Fruit fly (Drosophila melanogaster): ENCODE data around the gene CG12204.

Gene CG12204

dm6 chrX:19495611-19496583 lies 1.7 kb upstream of the CG12204 start (continued):
- TF ChIP-seq H2.0 (GFP tag; IDR thresholded peaks at IDR 0.05), result peak; percentile 36
- TF ChIP-seq CG6683 (GFP tag; optimal IDR thresholded peaks at IDR 0.05), result peak; percentile 35
- TF ChIP-seq CG11504 (tag; optimal IDR thresholded peaks at IDR 0.05), result peak; percentile 72
- no peak for TF ChIP-seq CG18764 (GFP tag; optimal IDR thresholded peaks at IDR 0.05)
- TF ChIP-seq Sin3A (optimal IDR thresholded peaks at IDR 0.05), result no peak
- no peak for TF ChIP-seq CG8359 (GFP tag; optimal IDR thresholded peaks at IDR 0.05; ENCODE audit: borderline replicate concordance)
- no peak for TF ChIP-seq Awh (GFP tag; IDR thresholded peaks at IDR 0.05)
- TF ChIP-seq Sox100B (GFP tag; optimal IDR thresholded peaks at IDR 0.05), result no peak
- TF ChIP-seq sima (GFP tag; optimal IDR thresholded peaks at IDR 0.05), result no peak
- TF ChIP-seq Drgx (GFP tag; IDR thresholded peaks at IDR 0.05), result peak; percentile 79
- no peak for TF ChIP-seq amos (GFP tag; IDR thresholded peaks at IDR 0.05; ENCODE audit: partially characterized antibody)
- TF ChIP-seq Ada2b (GFP tag; IDR thresholded peaks at IDR 0.05), result peak; percentile 57; the same call in 1 of the 2 replicates
- TF ChIP-seq al (GFP tag; IDR thresholded peaks at IDR 0.05), result peak; percentile 61; the same call in 1 of the 2 replicates
- TF ChIP-seq CG12769 (tag; optimal IDR thresholded peaks at IDR 0.05), result peak; percentile 71
- peak; percentile 19 for TF ChIP-seq en (GFP tag; optimal IDR thresholded peaks at IDR 0.05)
- TF ChIP-seq CG1647 (GFP tag; optimal IDR thresholded peaks at IDR 0.05), result no peak
- peak; percentile 28 for TF ChIP-seq Fer2 (tag; optimal IDR thresholded peaks at IDR 0.05)
- TF ChIP-seq CG4707 (GFP tag; optimal IDR thresholded peaks at IDR 0.05), result no peak
- peak; percentile 41 for TF ChIP-seq scrt (GFP tag; optimal IDR thresholded peaks at IDR 0.05)
- no peak for TF ChIP-seq CG2199 (GFP tag; IDR thresholded peaks at IDR 0.05)
- TF ChIP-seq CG12071 (GFP tag; optimal IDR thresholded peaks at IDR 0.05), result peak; percentile 78
- no peak for TF ChIP-seq sens-2 (GFP tag; IDR thresholded peaks at IDR 0.05)
- peak; percentile 35 for TF ChIP-seq slp2 (GFP tag; optimal IDR thresholded peaks at IDR 0.05)
- TF ChIP-seq tgo (GFP tag; IDR thresholded peaks at IDR 0.05), result peak; percentile 53; the same call in 2 of the 3 replicates
- TF ChIP-seq grau (tag; optimal IDR thresholded peaks at IDR 0.05), result peak; percentile 74
- peak; percentile 51 for TF ChIP-seq gro (GFP tag; optimal IDR thresholded peaks at IDR 0.05)
- peak; percentile 63 for TF ChIP-seq CG7839 (tag; optimal IDR thresholded peaks at IDR 0.05)
- TF ChIP-seq CG30020 (tag; optimal IDR thresholded peaks at IDR 0.05), result no peak
- TF ChIP-seq zfh1 (GFP tag; IDR thresholded peaks at IDR 0.05), result peak; percentile 57; the same call in 2 of the 3 replicates
- no peak for TF ChIP-seq sr (GFP tag; IDR thresholded peaks at IDR 0.05)
- no peak for TF ChIP-seq prd (optimal IDR thresholded peaks at IDR 0.05)
- peak; percentile 60 for TF ChIP-seq prd (GFP tag; IDR thresholded peaks at IDR 0.05)
- TF ChIP-seq CG12391 (tag; optimal IDR thresholded peaks at IDR 0.05), result peak; percentile 22
- TF ChIP-seq tx (GFP tag; optimal IDR thresholded peaks at IDR 0.05), result peak; percentile 34
- TF ChIP-seq CG2875 (GFP tag; optimal IDR thresholded peaks at IDR 0.05), result no peak
- no peak for TF ChIP-seq psq (GFP tag; optimal IDR thresholded peaks at IDR 0.05)
- TF ChIP-seq Antp (GFP tag; optimal IDR thresholded peaks at IDR 0.05), result peak; percentile 73
- TF ChIP-seq Oaz (GFP tag; IDR thresholded peaks at IDR 0.05), result no peak; the same call in 1 of the 2 replicates
- 0 out of 2 replicates have a peak, but pooled peaks have one; percentile 6 for TF ChIP-seq CG5953 (GFP tag; IDR thresholded peaks at IDR 0.05)
- TF ChIP-seq CG12236 (GFP tag; optimal IDR thresholded peaks at IDR 0.05), result no peak
- TF ChIP-seq tin (GFP tag; optimal IDR thresholded peaks at IDR 0.05), result peak; percentile 40
- TF ChIP-seq Gug (GFP tag; IDR thresholded peaks at IDR 0.05), result peak; percentile 45; the same call in 2 of the 4 replicates
- peak; percentile 41 for TF ChIP-seq phol (tag; optimal IDR thresholded peaks at IDR 0.05)
- TF ChIP-seq CrebB (tag; optimal IDR thresholded peaks at IDR 0.05), result no peak
- TF ChIP-seq Ptx1 (GFP tag; IDR thresholded peaks at IDR 0.05), result peak; percentile 66
- TF ChIP-seq shn (GFP tag; optimal IDR thresholded peaks at IDR 0.05), result peak; percentile 59
- peak; percentile 44; the same call in 1 of the 2 replicates for TF ChIP-seq CG4404 (GFP tag; IDR thresholded peaks at IDR 0.05)
- TF ChIP-seq CG13424 (tag; optimal IDR thresholded peaks at IDR 0.05), result peak; percentile 71
- TF ChIP-seq Side (GFP tag; optimal IDR thresholded peaks at IDR 0.05), result peak; percentile 62

All from whole organism, embryonic.